Fruit fly (Drosophila melanogaster) whole organism, wandering third instar larva: ENCODE results near the gene CG15199.

Source experiments
- Abd-B ChIP-seq: fragments of >200 bp; optimal IDR thresholded peaks from 2 replicates; lab custom pipeline; 2017; ENCODE audit warnings: missing biosample characterization, missing genetic modification characterization
- fru ChIP-seq: fragments of 200-800 bp; sonication (Bioruptor generic); optimal IDR thresholded peaks from 3 replicates; lab custom pipeline; 2016; ENCODE audit warnings: missing biosample characterization, mild to moderate bottlenecking, missing genetic modification characterization
- h ChIP-seq: fragments of 200-800 bp; sonication (Bioruptor generic); optimal IDR thresholded peaks from 3 replicates; lab custom pipeline; 2016; ENCODE audit warnings: missing biosample characterization, mild to moderate bottlenecking, missing genetic modification characterization
- lola ChIP-seq: fragments of >200 bp; optimal IDR thresholded peaks from 2 replicates; lab custom pipeline; 2017; ENCODE audit warnings: missing biosample characterization, missing genetic modification characterization
- pan ChIP-seq: fragments of >200 bp; optimal IDR thresholded peaks from 2 replicates; lab custom pipeline; 2017
- sage ChIP-seq: fragments of 200-800 bp; sonication (Bioruptor generic); optimal IDR thresholded peaks from 2 replicates; lab custom pipeline; 2016; ENCODE audit warnings: missing biosample characterization, mild to moderate bottlenecking, missing genetic modification characterization
- usp ChIP-seq: fragments of >200 bp; optimal IDR thresholded peaks from 2 replicates; lab custom pipeline; 2017; ENCODE audit warnings: missing biosample characterization, missing genetic modification characterization

dm6 chrX:11124749-11125508 is 16.7 kb downstream of the CG15199 start, which contains the start of gene Rpt3:
- TF ChIP-seq Abd-B (GFP tag; lab: Kevin White, UChicago) (no peak), lola (GFP tag; lab: Kevin White, UChicago) (no peak), fru (GFP tag; lab: Kevin White, UChicago) (no peak), usp (GFP tag; lab: Kevin White, UChicago) (no peak), sage (GFP tag; lab: Kevin White, UChicago) (no peak), h (GFP tag; lab: Kevin White, UChicago) (no peak), pan (lab: Kevin White, UChicago) (no peak)
